Worm (Caenorhabditis elegans) whole organism, dauer: ENCODE data around the gene srd-4.

ENCODE experiments used
- unc-62 ChIP-seq: sonication (generic microtip); optimal IDR thresholded peaks from 2 replicates; lab custom pipeline; 2017; ENCODE audit warnings: missing biosample characterization, missing genetic modification reagents, missing genetic modification characterization

The srd-4 gene

ce11 chrV:12183854-12184253 lies 895 bp upstream of the srd-4 start, which contains the start of gene usip-1:
usip-1 (minus strand) TSS chrV:12184194.
- no peak for TF ChIP-seq unc-62 (GFP tag; lab: Kevin White, UChicago)

DNA sequence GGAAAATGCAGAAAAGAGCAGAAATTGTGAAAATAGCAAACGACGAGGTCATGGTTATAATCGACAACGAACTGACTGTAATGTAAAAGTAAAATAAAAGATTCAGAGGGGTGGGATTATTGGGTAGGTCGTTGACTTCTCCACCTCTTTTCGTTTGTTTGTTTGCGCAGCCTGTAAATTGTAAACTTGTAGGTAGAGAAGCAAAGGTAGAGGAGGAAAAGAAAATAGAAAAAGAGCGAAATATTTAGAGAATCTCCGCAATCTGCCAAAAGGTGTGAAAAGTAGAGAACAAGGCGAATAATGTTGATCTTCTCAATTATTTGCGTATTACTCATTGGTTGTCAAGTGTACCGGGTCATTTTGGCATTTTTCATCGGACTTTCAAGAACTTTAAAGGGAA lies 2.6 kb downstream of the srd-4 start, which contains the start of gene ZK863.8:
Gene ZK863.8 (minus strand): TSS at position 173 of the 400 bp plus-strand sequence.
- TF ChIP-seq unc-62 (GFP tag; lab: Kevin White, UChicago) = no peak

DNA sequence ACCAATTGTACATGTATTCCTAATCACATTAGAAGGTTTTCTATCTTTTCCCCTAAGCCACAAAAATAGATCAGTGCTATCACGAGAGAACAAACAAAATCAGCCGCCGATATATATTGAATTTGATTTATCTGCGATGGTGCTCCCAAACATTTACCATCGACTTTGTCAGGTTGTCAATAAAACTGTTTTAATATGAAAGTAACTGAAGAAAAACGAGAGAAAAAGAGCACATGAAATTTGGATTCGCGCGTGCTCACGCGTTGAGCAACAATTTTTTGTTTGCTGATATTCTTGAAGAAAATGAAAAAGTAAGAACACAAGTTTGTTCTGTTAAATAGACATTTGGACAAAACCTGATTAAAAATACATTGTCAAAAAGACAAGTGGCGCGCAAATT lies 4.1 kb downstream of the srd-4 start:
- TF ChIP-seq unc-62 (GFP tag; lab: Kevin White, UChicago) = no peak

DNA sequence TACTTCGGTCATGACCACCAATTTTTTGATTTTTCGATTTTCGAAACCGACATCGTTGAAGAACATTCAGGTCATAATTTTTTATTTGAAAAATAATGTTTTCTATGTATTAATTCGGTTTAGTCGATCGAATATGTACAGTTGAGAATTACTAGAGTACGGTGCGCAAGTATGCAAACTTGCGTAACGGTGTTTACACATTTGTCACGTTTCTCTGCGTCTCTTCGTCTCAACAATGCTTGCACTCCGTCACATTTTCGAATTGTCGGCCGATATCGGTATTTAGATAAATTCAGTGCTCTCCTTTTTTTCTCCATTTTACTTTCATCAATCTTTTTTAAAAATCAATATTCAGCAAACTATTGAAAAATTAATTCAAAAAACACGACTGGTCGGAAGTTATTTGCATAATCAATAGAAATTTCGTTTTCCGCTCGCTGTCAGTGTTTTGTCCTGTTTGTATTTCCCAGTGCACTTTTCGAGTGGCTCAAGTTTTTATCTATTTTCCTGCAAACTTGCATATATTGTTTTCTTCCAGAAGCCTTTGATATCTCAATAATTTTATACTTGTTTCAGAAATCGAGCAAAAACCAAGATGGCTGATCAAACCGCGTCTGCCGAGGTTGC lies 6.3 kb downstream of the srd-4 start, which contains the start of gene dpy-30:
Gene dpy-30 (plus strand): TSS at position 577 of the 627 bp plus-strand sequence.
- TF ChIP-seq unc-62 (GFP tag; lab: Kevin White, UChicago) = no peak

DNA sequence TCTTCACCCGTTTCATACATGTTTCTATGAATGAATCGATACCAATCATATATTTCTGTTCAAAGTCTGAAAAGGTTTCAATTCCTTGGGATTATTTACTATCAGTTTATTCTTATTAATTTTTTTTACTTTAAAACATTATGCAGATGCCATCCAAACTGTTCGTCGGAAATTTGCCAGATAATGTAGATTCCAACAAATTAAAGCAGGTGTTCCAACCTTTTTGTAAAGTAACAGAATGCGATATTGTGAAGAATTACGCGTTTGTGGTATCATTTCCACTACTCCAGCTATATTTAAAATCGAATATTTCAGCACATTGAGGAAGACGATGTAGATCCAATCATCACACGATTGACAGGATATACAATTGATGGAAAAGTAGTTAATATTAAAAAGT lies 7.4 kb downstream of the srd-4 start, which contains the start of gene rnp-1:
Gene rnp-1 (plus strand): TSS at position 145 of the 400 bp plus-strand sequence.
- TF ChIP-seq unc-62 (GFP tag; lab: Kevin White, UChicago) = no peak

DNA sequence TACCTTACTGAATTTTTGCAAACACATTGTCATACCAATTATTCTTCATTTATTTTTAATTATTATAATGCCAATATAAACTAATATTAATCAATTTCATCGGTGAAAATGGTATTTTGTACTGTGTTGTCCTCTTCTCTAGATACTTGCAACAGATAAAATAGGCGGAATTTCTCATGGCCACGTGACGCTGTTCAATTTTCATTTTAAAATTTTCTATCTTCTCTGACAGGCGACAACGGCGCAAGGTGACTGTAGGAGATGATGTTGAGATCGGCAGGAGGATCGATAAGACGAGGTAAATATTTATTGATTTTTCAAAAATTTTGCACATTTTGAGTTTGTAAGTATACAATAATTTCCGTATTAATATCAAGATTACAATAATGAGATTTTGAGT lies 9.5 kb downstream of the srd-4 start, which contains the start of gene ogdh-2:
Gene ogdh-2 (plus strand): TSS at position 233 of the 400 bp plus-strand sequence.
- no peak for TF ChIP-seq unc-62 (GFP tag; lab: Kevin White, UChicago)

DNA sequence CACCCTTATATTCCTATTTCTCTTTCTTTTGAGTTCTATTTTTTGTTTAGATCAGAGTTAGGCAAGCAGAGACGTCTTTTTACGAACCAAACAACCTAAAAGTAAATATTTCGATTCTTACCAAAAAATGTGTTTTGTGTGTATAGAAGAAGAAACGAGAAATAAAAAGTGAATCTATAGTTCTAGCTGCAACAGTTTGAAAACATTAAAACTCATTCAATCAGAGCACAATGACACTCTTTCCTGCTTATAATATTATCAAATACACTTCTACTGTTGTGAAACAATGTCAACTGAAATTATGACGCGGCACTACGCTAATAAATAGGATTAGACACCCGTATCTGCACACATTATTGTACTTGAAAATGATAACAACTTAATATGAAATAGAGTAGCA lies 11.1 kb downstream of the srd-4 start, which contains the start of gene ZK836.3:
Gene ZK836.3 (minus strand): TSS at position 101 of the 400 bp plus-strand sequence.
- no peak for TF ChIP-seq unc-62 (GFP tag; lab: Kevin White, UChicago)

DNA sequence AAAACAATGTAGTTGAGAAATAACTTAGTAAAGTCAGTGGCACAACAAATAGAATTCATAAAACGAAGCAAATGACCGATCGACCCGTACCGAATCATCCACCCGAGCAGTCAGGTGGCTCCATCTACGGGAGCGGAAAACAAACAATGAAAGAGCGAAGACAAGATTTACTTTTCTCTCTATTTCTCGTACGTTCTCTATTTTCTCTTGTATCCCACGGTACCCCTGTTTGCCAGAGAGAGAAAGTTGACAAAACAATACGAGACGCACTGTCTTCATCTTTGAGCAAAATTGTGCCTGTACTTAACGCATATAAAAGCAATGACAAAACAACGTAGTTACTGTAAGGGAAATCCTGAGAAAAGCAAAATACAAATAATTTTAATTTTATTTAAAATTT lies 11.9 kb downstream of the srd-4 start:
- no peak for TF ChIP-seq unc-62 (GFP tag; lab: Kevin White, UChicago)

- no peak for TF ChIP-seq unc-62 (GFP tag; lab: Kevin White, UChicago)
Observed at ce11 chrV:12197748-12198147, 13.0 kb downstream of the srd-4 start.

- TF ChIP-seq unc-62 (GFP tag; lab: Kevin White, UChicago) = no peak
Observed at ce11 chrV:12198545-12198944, 13.8 kb downstream of the srd-4 start, which contains the start of gene lon-3. lon-3 (minus strand) TSS chrV:12198645.

ce11 chrV:12199474-12199873 lies 14.7 kb downstream of the srd-4 start:
- no peak for TF ChIP-seq unc-62 (GFP tag; lab: Kevin White, UChicago)

- TF ChIP-seq unc-62 (GFP tag; lab: Kevin White, UChicago) = no peak
Observed at ce11 chrV:12208678-12209077, 23.9 kb downstream of the srd-4 start.

DNA sequence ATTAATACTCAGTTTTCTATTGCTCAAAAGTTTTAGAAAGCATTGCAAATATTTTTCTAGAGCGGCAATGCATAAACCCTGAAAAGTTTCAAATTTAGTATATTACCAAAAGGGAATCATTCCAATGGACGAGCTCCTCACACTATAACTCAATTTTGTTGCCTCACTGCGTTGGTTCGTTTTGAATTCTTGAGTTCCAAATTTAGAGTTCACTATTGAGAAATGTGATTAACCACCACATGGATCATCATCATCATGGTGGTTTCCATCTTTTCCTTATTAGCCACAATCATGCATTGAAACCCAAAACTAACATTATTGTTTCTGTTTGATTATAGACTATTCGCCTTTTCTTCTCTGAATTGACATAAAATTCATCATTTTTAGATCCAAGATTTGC lies 25.2 kb downstream of the srd-4 start:
- no peak for TF ChIP-seq unc-62 (GFP tag; lab: Kevin White, UChicago)

- TF ChIP-seq unc-62 (GFP tag; lab: Kevin White, UChicago) = no peak
Observed at ce11 chrV:12211090-12211489, 26.3 kb downstream of the srd-4 start.

DNA sequence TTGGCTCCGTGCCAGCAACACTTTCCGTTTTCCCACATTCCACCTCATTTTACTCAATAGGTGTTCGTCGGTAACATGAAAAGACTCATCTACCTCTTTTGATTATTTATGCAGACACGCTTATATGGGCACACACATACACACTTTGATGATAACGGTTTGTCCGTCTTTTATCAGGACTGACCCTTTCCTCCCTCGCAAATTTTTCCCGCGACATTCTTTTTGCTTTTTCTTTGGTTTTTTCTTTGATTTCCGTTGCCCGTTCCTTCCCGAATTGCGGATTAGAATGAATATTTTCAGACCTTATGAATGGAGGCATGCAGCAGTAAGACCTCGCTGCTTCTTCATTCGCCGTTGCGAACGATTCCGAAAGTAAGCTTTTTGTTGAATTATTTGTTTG lies 28.3 kb downstream of the srd-4 start, which contains the start of gene vab-8:
Gene vab-8 (plus strand): TSS at position 301 of the 400 bp plus-strand sequence.
- no peak for TF ChIP-seq unc-62 (GFP tag; lab: Kevin White, UChicago)

ce11 chrV:12233425-12233824 lies 48.7 kb downstream of the srd-4 start:
- TF ChIP-seq unc-62 (GFP tag; lab: Kevin White, UChicago) = no peak
